Worm (Caenorhabditis elegans) whole organism, L3 larva: ENCODE results near the gene ocr-2.

ENCODE experiments used
- fos-1 ChIP-seq: fragments of 150-350 bp; optimal IDR thresholded peaks from 2 replicates; lab custom pipeline; 2014; ENCODE audit warnings: missing biosample characterization, missing genetic modification characterization
- mdl-1 ChIP-seq: fragments of 150-350 bp; optimal IDR thresholded peaks from 2 replicates; lab custom pipeline; 2014; ENCODE audit warnings: missing biosample characterization, missing genetic modification characterization
- unc-62 ChIP-seq: fragments of 150-350 bp; sonication (generic microtip); optimal IDR thresholded peaks from 4 replicates; lab custom pipeline; 2014; ENCODE audit warnings: missing biosample characterization, missing genetic modification reagents, missing genetic modification characterization
- ztf-11 ChIP-seq: fragments of 150-350 bp; optimal IDR thresholded peaks from 2 replicates; lab custom pipeline; 2014; ENCODE audit warnings: missing biosample characterization, missing genetic modification characterization

DNA sequence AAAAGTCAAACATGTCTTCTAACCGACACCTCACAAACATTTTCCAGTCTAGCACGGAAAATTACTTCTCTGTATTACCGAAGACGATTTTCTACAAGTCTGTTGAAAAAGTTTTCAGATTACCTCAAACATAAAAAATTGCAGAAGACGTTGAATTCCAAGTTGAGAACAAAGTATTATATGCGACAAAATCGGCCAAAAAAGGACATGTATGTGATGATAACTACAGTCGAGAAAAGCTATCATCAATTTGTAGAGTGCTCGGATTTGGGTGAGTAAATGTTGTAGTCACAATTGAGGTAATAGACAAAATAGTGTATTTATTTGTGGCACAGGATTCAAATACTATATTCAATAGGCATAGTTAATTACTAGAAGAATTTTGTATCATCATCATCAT, 11.0 kb downstream of the ocr-2 start:
- TF ChIP-seq unc-62 (GFP tag; lab: Kevin White, UChicago) (no peak), mdl-1 (tag; lab: Kevin White, UChicago) (no peak), fos-1 (no peak), ztf-11 (tag; lab: Kevin White, UChicago) (no peak)
